Fruit fly (Drosophila melanogaster) S2 (cell line): Measurements from ENCODE around the gene nerfin-1.

Experiments used
- CG8478 ChIP-seq: fragments of >200 bp; optimal IDR thresholded peaks from 2 replicates; lab custom pipeline; 2018
- CTCF ChIP-seq, 2 experiments: fragments of >200 bp; optimal IDR thresholded peaks; 2 replicates each; lab custom pipeline; 2018

Gene nerfin-1

DNA sequence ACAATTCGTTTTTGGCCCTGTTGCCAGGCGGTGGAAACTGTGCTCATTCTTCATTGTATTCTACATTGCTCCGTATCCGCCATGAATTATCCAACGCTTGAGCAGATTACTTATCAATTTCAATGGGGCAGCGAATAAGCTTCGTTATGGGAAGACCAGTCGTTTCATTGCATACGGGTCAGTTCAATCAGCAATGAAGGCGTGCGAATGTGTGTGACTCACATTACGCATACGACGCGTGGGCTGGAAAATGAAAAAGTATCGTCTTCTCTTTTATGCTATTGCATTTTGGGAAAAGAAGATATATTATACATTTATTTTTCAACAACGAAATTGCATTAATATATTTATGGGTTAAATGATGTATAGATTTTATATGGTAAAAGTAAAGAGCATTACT lies 23.9 kb upstream of the nerfin-1 start:
- TF ChIP-seq CG8478 (lab: Kevin White, UChicago) (no peak), CTCF (optimal IDR thresholded peaks at IDR 0.05; lab: Kevin White, UChicago) (no peak)

DNA sequence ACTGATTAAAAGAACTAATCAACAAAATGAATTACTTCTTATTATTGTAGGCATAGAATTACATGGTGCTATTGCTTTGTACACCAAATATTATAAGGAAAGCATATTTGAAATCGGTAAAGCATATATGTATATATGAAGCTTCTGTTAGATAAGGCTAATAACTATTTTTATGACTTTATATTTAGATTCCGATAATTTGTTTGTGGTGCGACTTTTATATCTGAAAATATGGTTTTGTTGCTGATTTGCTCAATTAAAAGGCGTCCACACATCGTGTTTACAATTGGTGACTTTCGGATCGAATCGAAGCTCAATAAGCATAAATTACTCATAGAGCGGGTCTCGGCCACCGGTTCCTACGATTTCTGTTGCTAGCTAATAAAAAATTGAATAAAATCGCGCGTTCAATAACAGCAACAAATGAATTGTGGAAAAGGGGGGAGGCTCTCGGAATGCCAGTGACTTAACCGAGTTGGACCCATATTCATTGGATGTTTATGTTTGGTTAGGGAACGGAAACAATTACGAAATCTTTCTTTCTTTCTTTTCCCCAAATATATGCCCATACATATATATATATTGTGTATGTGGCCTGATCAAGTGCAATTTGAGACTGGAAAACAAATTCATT lies 23.2 kb upstream of the nerfin-1 start:
- no peak for TF ChIP-seq CTCF (optimal IDR thresholded peaks at IDR 0.05; lab: Kevin White, UChicago)
- no peak for TF ChIP-seq CG8478 (lab: Kevin White, UChicago)

DNA sequence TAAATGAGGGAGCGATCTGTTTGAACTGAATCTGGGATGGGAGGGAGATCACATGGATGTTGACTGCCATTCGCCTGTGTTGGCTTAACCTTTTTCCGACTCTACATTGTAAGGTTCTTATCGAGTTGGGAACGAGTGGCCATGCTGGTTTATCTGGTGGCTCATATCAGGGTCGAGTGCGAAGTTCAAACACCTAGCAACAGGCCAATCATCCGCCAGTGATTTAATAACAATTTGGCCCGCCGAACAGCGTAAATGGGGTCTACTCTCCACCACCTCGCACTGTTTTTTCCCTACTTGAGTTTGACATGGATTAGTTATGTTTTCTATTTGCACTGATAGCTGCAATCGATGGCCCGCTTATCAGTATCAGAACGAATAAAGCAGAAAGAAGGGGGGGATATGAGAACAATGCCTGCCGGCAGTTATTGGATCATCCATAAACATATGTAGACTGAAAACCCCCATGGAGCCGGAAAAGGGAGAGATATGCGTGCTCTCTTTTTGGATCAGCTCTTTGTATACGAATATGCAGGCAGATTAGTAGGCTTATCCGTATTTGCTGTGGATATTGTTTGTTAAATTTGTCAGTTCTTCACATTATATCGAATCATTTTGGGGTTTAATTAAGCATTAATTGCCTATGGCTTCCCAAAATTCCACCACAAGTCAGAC lies 21.4 kb upstream of the nerfin-1 start:
- TF ChIP-seq CTCF (optimal IDR thresholded peaks at IDR 0.05; lab: Kevin White, UChicago), result no peak
- no peak for TF ChIP-seq CG8478 (lab: Kevin White, UChicago)

DNA sequence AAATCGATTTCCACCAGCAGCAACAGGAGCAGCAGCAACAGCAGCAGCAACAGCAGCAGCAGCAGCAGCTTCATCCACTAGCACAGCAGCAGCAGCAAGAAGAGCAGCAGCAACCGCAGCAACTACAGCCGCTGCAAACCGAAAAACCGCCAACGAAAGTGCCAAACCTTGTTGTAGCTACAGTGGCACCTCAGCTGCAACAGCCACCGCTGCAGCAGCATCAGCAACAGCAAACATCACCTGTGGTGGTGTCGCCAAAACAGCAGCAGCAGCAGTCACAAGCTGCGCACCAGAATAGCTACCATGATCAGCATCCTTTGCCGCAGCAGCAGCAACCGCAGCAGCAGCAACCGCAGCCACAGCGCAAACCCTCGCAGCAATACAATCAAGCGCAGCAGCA lies 20.5 kb upstream of the nerfin-1 start:
- TF ChIP-seq CG8478 (lab: Kevin White, UChicago) (no peak), CTCF (optimal IDR thresholded peaks at IDR 0.05; lab: Kevin White, UChicago) (no peak)

DNA sequence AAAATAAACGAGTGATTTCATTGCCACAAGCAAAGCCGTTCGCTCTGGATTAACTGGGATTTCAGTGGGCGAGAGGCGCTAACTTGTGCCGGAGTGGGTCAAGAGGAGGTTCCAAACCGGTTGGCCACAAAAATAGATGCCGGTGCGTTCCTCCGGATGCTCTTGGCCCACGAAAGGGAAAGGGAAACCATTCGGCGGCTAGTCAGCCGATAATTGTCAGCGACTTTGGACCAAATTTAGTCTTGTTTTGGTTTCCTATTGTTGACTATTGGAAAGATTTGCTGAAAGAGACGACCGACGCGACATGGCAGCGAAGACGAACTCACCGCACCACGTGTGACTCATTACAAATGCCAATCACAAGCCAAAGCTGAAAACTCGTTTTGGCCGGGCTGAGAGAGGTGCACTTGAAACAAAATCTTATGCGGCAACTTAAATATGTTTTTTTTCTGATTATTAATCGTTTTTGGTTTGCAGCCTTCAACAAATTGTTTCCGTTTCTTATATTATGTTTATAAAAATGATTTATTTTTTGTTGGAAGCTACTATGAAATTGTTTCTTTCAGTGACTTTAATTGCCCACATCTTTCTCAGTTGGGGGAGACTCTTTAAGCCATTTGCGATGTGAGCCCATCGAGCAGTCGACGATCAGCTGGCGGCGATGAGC lies 13.5 kb upstream of the nerfin-1 start, which contains the start of gene CG34056:
Gene CG34056 (plus strand): TSS at position 638 of the 667 bp plus-strand sequence.
- TF ChIP-seq CG8478 (lab: Kevin White, UChicago), result no peak
- TF ChIP-seq CTCF (optimal IDR thresholded peaks at IDR 0.05; lab: Kevin White, UChicago), result no peak

DNA sequence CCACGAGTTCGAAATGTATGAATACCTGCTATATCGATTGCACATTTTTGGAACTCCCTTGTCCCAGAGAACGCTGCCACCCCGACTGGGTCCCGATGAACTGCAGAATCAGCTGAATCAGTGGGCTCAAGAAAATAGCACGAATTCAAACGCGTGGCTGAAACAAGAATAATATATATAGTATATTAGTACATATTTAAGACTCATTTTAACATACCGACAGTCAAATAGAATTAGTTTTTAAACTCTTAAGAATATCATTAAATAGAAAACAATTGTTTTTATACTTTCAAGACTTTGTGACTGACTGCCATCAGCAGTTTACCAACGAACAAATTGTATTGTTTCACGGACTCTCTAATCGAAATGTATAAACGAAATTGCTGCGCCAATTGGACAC lies 11.8 kb upstream of the nerfin-1 start, which contains the start of gene CG34057:
Gene CG34057 (plus strand): TSS at position 301 of the 400 bp plus-strand sequence.
- TF ChIP-seq CTCF (optimal IDR thresholded peaks at IDR 0.05; lab: Kevin White, UChicago) (no peak), CG8478 (lab: Kevin White, UChicago) (no peak)

DNA sequence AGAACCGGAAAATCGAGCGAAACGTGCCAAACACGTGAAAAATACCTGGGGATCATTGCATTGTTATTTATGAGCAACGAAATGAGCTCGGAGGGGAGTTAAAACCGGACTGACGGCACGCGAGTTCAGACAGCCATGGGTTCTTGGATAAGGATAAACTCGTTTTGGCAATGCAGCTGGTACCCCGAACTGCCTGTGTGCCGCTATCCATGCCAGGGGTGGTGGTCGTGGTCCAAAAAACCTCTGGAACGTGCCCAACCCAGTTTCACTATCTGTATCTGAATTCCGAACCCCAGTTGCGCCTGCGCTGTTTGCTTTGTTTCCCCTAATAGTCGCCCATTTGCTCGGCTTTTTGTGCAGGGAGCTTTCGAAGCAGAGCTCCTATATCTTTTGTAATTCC lies 9.6 kb upstream of the nerfin-1 start:
- TF ChIP-seq CG8478 (lab: Kevin White, UChicago) (no peak), CTCF (optimal IDR thresholded peaks at IDR 0.05; lab: Kevin White, UChicago) (no peak)

DNA sequence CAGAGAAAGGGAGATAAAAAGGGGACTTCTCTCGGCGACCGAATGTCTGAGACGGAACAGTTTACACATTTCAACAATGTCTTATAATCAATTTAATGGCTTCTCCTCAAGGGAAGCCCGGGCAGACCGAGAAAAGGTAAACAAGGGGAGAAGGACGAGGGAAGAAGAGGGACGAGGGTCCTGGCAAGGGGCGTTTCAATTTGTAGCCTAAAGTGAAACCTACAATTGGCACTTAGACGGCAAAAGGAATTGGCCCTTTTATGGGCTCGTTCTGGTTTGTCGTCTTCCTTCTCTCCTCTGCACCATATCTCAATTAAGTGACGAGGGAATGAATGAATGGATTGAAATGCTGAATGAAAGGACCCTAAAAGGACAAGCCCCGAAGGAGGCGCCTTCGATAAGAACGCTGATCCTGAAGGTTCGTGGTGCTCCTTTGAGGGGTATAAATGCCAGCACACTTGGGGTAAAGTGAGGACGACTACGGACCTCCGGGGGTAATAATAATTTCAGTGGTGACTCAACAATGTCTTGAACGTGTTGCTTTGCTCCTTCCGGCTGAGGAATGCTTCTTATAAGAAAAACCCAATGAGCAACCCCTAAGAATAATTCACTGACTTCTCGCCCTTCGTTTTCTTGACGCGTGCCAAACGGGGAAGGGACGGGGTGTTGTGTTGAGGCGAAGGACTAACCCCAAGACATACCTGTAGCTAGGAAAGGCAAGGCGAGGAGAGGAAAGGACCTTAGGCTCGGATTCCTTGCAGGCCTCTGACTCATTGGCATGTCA lies 8.3 kb upstream of the nerfin-1 start:
- TF ChIP-seq CTCF (optimal IDR thresholded peaks at IDR 0.05; lab: Kevin White, UChicago), result no peak
- TF ChIP-seq CG8478 (lab: Kevin White, UChicago), result no peak

DNA sequence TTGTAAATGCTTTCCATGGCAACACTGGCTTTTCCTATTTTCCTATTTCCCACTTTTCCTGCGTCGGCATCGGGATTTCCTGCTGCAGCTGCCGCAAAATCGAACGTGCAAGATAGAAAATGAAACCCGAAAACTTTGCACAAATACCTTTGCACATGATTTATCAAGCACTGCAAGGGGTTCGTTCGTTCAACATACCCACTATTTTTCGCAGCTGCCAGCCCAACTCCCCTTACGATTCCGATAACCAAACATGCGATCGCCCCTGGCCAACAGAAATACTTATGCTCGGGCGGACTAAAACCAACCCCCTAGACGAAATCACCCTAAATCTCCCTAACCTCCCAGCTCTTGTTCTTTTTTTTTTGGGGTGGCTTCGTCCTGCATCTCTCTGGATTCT lies 7.5 kb upstream of the nerfin-1 start:
- no peak for TF ChIP-seq CTCF (optimal IDR thresholded peaks at IDR 0.05; lab: Kevin White, UChicago)
- TF ChIP-seq CG8478 (lab: Kevin White, UChicago), result no peak

DNA sequence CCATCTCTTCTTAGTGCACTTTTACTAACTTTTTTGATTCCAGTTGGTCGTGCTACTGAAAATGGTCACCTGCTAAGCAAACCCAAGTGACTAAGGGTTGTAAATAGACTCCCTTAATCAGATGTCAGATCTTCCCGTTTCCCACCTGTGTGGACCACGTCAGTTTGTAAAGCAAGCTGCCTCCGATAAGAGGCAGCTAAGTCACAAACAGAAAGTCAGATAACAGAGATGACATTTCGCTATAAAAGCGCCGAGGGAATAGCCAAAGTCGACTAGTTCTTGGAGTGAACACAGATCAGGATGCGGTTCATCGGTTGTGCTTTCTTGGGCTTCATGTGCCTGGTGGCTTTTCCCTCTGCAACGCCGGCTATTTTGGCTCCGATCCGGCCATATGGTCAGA lies 6.3 kb upstream of the nerfin-1 start, which contains the start of gene mat:
Gene mat (plus strand): TSS at position 301 of the 400 bp plus-strand sequence.
- TF ChIP-seq CG8478 (lab: Kevin White, UChicago) (no peak), CTCF (optimal IDR thresholded peaks at IDR 0.05; lab: Kevin White, UChicago) (no peak)

DNA sequence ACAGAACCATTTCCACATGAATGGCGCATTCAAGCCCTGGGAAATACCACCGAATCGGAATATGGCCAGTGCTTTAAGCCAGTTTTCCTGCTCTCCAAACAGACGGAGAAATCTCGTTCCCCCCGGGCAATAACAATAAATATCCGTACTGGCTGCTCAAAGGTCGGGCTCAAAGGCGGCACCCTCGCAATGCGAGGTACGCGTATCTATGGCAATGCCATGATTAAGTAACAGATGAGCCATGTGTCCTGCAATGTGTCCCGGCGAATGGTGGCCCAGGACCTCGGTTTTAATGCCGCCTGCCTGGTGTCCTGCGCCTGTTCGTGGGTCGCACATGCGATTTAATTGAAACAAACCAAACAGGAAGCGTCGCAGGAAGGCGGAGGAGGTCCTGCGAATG lies 5.0 kb upstream of the nerfin-1 start:
- TF ChIP-seq CTCF (optimal IDR thresholded peaks at IDR 0.05; lab: Kevin White, UChicago) (no peak), CG8478 (lab: Kevin White, UChicago) (no peak)

DNA sequence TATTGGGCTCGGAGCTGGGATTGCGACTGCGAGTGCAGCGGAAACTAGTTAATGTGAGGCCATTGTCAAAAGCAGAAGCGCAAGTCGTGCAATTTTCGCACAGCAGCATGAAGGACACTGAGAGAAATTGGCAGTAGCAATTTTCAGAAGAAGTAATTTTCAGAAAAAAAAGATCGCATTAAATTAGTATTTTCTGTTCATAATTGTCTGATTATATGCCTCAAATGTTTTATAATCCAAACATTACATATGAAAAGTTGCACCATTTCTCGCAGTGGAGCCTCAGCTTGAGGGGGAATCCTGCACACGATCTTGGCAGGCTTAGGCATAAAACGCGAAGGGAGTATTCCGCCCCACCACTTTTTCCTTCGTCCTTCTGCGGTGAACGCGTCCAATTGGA lies 4.5 kb upstream of the nerfin-1 start:
- TF ChIP-seq CG8478 (lab: Kevin White, UChicago), result no peak
- no peak for TF ChIP-seq CTCF (optimal IDR thresholded peaks at IDR 0.05; lab: Kevin White, UChicago)

DNA sequence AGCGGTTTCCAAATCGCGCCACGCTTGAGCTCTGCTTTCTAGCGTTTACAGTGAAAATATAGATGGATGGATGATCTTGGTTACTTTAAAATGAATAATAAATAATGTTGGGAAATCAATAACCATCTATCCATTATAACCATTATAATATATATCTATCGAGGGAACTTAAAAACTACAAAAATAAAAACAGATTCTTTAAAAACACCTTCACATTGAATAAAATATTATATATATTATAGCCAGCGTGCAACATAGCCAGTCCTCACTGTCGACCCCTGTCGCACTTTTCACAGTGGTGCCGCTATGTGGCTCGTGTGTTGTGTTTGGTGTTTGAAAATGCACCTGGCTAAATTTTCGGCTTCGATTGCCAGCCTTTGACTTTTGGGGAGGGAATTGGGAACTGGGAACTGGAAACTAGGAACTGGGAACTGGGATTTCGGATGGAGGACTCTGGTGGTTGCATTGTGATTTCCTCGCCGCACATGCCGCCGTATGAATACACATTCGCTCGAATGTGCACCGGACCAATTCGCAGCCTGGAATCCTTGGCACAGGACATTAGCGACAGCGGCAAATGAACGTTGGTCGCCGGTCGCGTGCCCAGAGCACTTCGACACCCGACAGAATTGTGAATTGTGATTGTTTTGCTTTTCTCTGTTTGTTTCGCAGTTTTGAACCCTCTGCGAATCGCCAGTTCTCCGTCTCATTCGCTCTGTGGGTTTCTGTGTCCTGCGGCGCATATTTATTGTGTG lies 3.7 kb upstream of the nerfin-1 start:
- no peak for TF ChIP-seq CTCF (optimal IDR thresholded peaks at IDR 0.05; lab: Kevin White, UChicago)
- no peak for TF ChIP-seq CG8478 (lab: Kevin White, UChicago)
